Worm (Caenorhabditis elegans): ENCODE data around the gene F59E12.6.
"Not testable (repeated sequence)": the region's sequence is repeated elsewhere in the genome, so short reads cannot be mapped to it uniquely, and the experiment has no call there.

The F59E12.6 gene

ce11 chrII:5633453-5633852 lies 2.7 kb upstream of the F59E12.6 start:
- TF ChIP-seq ceh-83 (GFP tag; optimal IDR thresholded peaks at IDR 0.05) (no peak), tbx-8 (GFP tag; optimal IDR thresholded peaks at IDR 0.05) (no peak), ceh-43 (GFP tag; optimal IDR thresholded peaks at IDR 0.05) (no peak), mab-5 (tag; optimal IDR thresholded peaks at IDR 0.05) (no peak)

- TF ChIP-seq pha-4 (tag; optimal IDR thresholded peaks at IDR 0.05) (no peak), elt-1 (tag; optimal IDR thresholded peaks at IDR 0.05; ENCODE audit: borderline replicate concordance, insufficient read depth) (no peak), nhr-76 (tag; optimal IDR thresholded peaks at IDR 0.05) (no peak), sem-2 (GFP tag; optimal IDR thresholded peaks at IDR 0.05) (no peak), ztf-11 (tag; optimal IDR thresholded peaks at IDR 0.05) (no peak), nhr-2 (tag; optimal IDR thresholded peaks at IDR 0.05) (no peak), mep-1 (tag; optimal IDR thresholded peaks at IDR 0.05) (no peak), mab-5 (tag; optimal IDR thresholded peaks at IDR 0.05) (no peak), zip-8 (tag; optimal IDR thresholded peaks at IDR 0.05) (no peak), blmp-1 (tag; optimal IDR thresholded peaks at IDR 0.05) (no peak), elt-3 (tag; optimal IDR thresholded peaks at IDR 0.05) (no peak), drap-1 (GFP tag; optimal IDR thresholded peaks at IDR 0.05) (no peak), ceh-39 (tag; optimal IDR thresholded peaks at IDR 0.05) (no peak), lin-13 (tag; optimal IDR thresholded peaks at IDR 0.05) (no peak), ceh-83 (GFP tag; optimal IDR thresholded peaks at IDR 0.05) (no peak), ceh-43 (GFP tag; optimal IDR thresholded peaks at IDR 0.05) (no peak), M03D4.4 (tag; optimal IDR thresholded peaks at IDR 0.05) (no peak)
These were observed 2.4 kb downstream of the F59E12.6 start, which contains the start of gene F59E12.15 for ce11 chrII:5628326-5628818. Gene F59E12.15 (minus strand): TSS chrII:5628376.

ce11 chrII:5622383-5622939 lies 8.3 kb downstream of the F59E12.6 start, which contains the start of the genes eif-3.L and npl-4.2:
Gene eif-3.L (minus strand): TSS chrII:5622483.
Gene npl-4.2 (plus strand): TSS chrII:5622889.
- TF ChIP-seq M03D4.4 (tag; optimal IDR thresholded peaks at IDR 0.05); bed-3 (GFP tag; optimal IDR thresholded peaks at IDR 0.05); nhr-237 (tag; optimal IDR thresholded peaks at IDR 0.05): not testable (repeated sequence)

- no peak for TF ChIP-seq snpc-4 (tag; optimal IDR thresholded peaks at IDR 0.05)
These were observed 11.5 kb downstream of the F59E12.6 start, which contains the start of gene dhs-6 for ce11 chrII:5619298-5619697. Gene dhs-6 (minus strand): TSS chrII:5619319.

- TF ChIP-seq sem-2 (GFP tag; optimal IDR thresholded peaks at IDR 0.05) (no peak), lin-32 (GFP tag; optimal IDR thresholded peaks at IDR 0.05) (no peak)
These were observed 23.0 kb downstream of the F59E12.6 start, which contains the start of gene C17G10.7 for ce11 chrII:5607756-5608155. Gene C17G10.7 (minus strand): TSS chrII:5607856.

ce11 chrII:5605538-5605945 lies 25.2 kb downstream of the F59E12.6 start:
- TF ChIP-seq nhr-28 (tag; optimal IDR thresholded peaks at IDR 0.05) = no peak
- TF ChIP-seq elt-3 (tag; optimal IDR thresholded peaks at IDR 0.05) = peak; percentile 84
- TF ChIP-seq unc-62 (GFP tag; optimal IDR thresholded peaks at IDR 0.05) = peak; percentile 57

ce11 chrII:5604441-5604840 lies 26.3 kb downstream of the F59E12.6 start:
- TF ChIP-seq cnd-1 (tag; optimal IDR thresholded peaks at IDR 0.05) (no peak), sptf-1 (tag; optimal IDR thresholded peaks at IDR 0.05) (no peak), mep-1 (tag; optimal IDR thresholded peaks at IDR 0.05) (no peak), unc-62 (GFP tag; optimal IDR thresholded peaks at IDR 0.05) (no peak), mls-2 (tag; optimal IDR thresholded peaks at IDR 0.05) (no peak), flh-1 (GFP tag; optimal IDR thresholded peaks at IDR 0.05) (no peak), hlh-1 (tag; optimal IDR thresholded peaks at IDR 0.05) (no peak), ceh-39 (tag; optimal IDR thresholded peaks at IDR 0.05) (no peak), nhr-76 (tag; optimal IDR thresholded peaks at IDR 0.05) (no peak), lsy-2 (tag; optimal IDR thresholded peaks at IDR 0.05) (no peak)

Data from whole organism, mixed stage, embryonic.